Fruit fly (Drosophila melanogaster) whole organism, embryonic: Measurements from ENCODE around the gene Moe.

ENCODE experiments used
- Ada2b ChIP-seq: fragments of 200-800 bp; sonication (Bioruptor generic); IDR thresholded peaks from 2 replicates; pipeline ENCODE4 v1.3.6; 2022; ENCODE audit warnings: missing biosample characterization, missing genetic modification characterization
- Aef1 ChIP-seq: fragments of 200-800 bp; sonication (Bioruptor generic); IDR thresholded peaks from 3 replicates; pipeline ENCODE4 v1.3.6; 2022; ENCODE audit warnings: missing biosample characterization, missing genetic modification characterization
- Asciz ChIP-seq: fragments of 200-800 bp; sonication (Bioruptor generic); optimal IDR thresholded peaks from 2 replicates; lab custom pipeline; 2017; ENCODE audit warnings: missing biosample characterization, mild to moderate bottlenecking, missing genetic modification characterization, missing genetic modification reagents
- Awh ChIP-seq: fragments of 200-800 bp; sonication (Bioruptor generic); IDR thresholded peaks from 2 replicates; pipeline ENCODE4, ENCODE4 v1.3.6; 2022; ENCODE audit warnings: missing biosample characterization, missing genetic modification characterization
- CG11093 ChIP-seq: fragments of 200-800 bp; sonication (Bioruptor generic); IDR thresholded peaks from 3 replicates; pipeline ENCODE4 v1.3.6; 2022; ENCODE audit warnings: missing biosample characterization, missing genetic modification characterization
- CG1233 ChIP-seq: fragments of 200-800 bp; sonication (Bioruptor generic); optimal IDR thresholded peaks from 4 replicates; lab custom pipeline; 2018; ENCODE audit warnings: missing biosample characterization, mild to moderate bottlenecking, missing genetic modification characterization
- CG13424 ChIP-seq: fragments of 200-800 bp; sonication (Bioruptor generic); optimal IDR thresholded peaks from 2 replicates; lab custom pipeline; 2019; ENCODE audit warnings: missing biosample characterization, mild to moderate bottlenecking, missing genetic modification characterization, moderate library complexity
- CG13894 ChIP-seq: fragments of 200-800 bp; sonication (Bioruptor generic); optimal IDR thresholded peaks from 3 replicates; lab custom pipeline; 2018; ENCODE audit warnings: missing biosample characterization, mild to moderate bottlenecking, missing genetic modification characterization, moderate library complexity
- CG1529 ChIP-seq: fragments of 200-800 bp; sonication (Bioruptor generic); optimal IDR thresholded peaks from 3 replicates; lab custom pipeline; 2018; ENCODE audit warnings: missing biosample characterization, missing genetic modification characterization
- CG18619 ChIP-seq: fragments of 200-800 bp; sonication (Bioruptor generic); optimal IDR thresholded peaks from 3 replicates; lab custom pipeline; 2017; ENCODE audit warnings: missing biosample characterization, mild to moderate bottlenecking, missing genetic modification characterization
- CG2120 ChIP-seq: fragments of 200-800 bp; sonication (Bioruptor generic); optimal IDR thresholded peaks from 3 replicates; lab custom pipeline; 2016; ENCODE audit warnings: missing biosample characterization, missing genetic modification characterization
- CG2712 ChIP-seq: fragments of 200-800 bp; optimal IDR thresholded peaks from 3 replicates; lab custom pipeline; 2019; ENCODE audit warnings: missing biosample characterization, mild to moderate bottlenecking, missing genetic modification characterization, moderate library complexity
- CG31365 ChIP-seq: fragments of 200-800 bp; sonication (Bioruptor generic); optimal IDR thresholded peaks from 2 replicates; lab custom pipeline; 2018; ENCODE audit warnings: missing biosample characterization, mild to moderate bottlenecking, missing genetic modification characterization
- CG31388 ChIP-seq: fragments of 200-800 bp; sonication (Bioruptor generic); optimal IDR thresholded peaks from 2 replicates; lab custom pipeline; 2016; ENCODE audit warnings: missing biosample characterization, missing genetic modification characterization
- CG3407 ChIP-seq: fragments of 200-800 bp; sonication (Bioruptor generic); optimal IDR thresholded peaks from 2 replicates; lab custom pipeline; 2018; ENCODE audit warnings: missing biosample characterization, mild to moderate bottlenecking, missing genetic modification characterization
- CG4730 ChIP-seq: fragments of 200-800 bp; sonication (Bioruptor generic); IDR thresholded peaks from 2 replicates; pipeline ENCODE4 v1.3.6; 2022; ENCODE audit warnings: missing biosample characterization, missing genetic modification characterization
- CG7839 ChIP-seq: fragments of 200-800 bp; sonication (Bioruptor generic); optimal IDR thresholded peaks from 3 replicates; lab custom pipeline; 2018; ENCODE audit warnings: missing biosample characterization, mild to moderate bottlenecking, missing genetic modification characterization, moderate library complexity
- CG8281 ChIP-seq: fragments of 200-800 bp; sonication (Bioruptor generic); optimal IDR thresholded peaks from 2 replicates; lab custom pipeline; 2018; ENCODE audit warnings: missing biosample characterization, mild to moderate bottlenecking, missing genetic modification characterization, moderate library complexity
- CG8388 ChIP-seq: fragments of 200-800 bp; sonication (Bioruptor generic); optimal IDR thresholded peaks from 2 replicates; lab custom pipeline; 2019; ENCODE audit warnings: missing biosample characterization, mild to moderate bottlenecking, missing genetic modification characterization, moderate library complexity
- CG9215 ChIP-seq: fragments of 200-800 bp; sonication (Bioruptor generic); IDR thresholded peaks from 2 replicates; pipeline ENCODE4 v1.3.6; 2022; ENCODE audit warnings: missing biosample characterization, missing genetic modification characterization
- CoRest ChIP-seq: fragments of 200-800 bp; sonication (Bioruptor generic); optimal IDR thresholded peaks from 3 replicates; lab custom pipeline; 2018; ENCODE audit warnings: missing biosample characterization, mild to moderate bottlenecking, missing genetic modification characterization, moderate library complexity
- D19A ChIP-seq: fragments of 200-800 bp; optimal IDR thresholded peaks from 3 replicates; lab custom pipeline; 2019; ENCODE audit warnings: missing biosample characterization, mild to moderate bottlenecking, missing genetic modification characterization, moderate library complexity
- H15 ChIP-seq: fragments of 200-800 bp; sonication (Bioruptor generic); IDR thresholded peaks from 3 replicates; pipeline ENCODE4 v1.3.6; 2022; ENCODE audit warnings: missing biosample characterization, missing genetic modification characterization
- H2.0 ChIP-seq: fragments of 200-800 bp; sonication (Bioruptor generic); IDR thresholded peaks from 2 replicates; pipeline ENCODE4 v1.3.6; 2022; ENCODE audit warnings: missing biosample characterization, missing genetic modification characterization
- HLH3B ChIP-seq: fragments of 200-800 bp; sonication (Bioruptor generic); IDR thresholded peaks from 2 replicates; pipeline ENCODE4 v1.3.6; 2022; ENCODE audit warnings: missing biosample characterization, missing genetic modification characterization
- Hr51 ChIP-seq, 2 experiments: fragments of 200-800 bp; sonication (Bioruptor generic); optimal IDR thresholded peaks; 2 replicates in 1 of 2; 3 replicates in 1 of 2; lab custom pipeline; 2016 to 2018; ENCODE audit warnings: missing biosample characterization in 2 of 2, missing genetic modification characterization in 2 of 2, mild to moderate bottlenecking in 1 of 2, moderate library complexity in 1 of 2
- Lpt ChIP-seq: fragments of >200 bp; optimal IDR thresholded peaks from 2 replicates; lab custom pipeline; 2018; ENCODE audit warnings: missing biosample characterization, missing genetic modification characterization
- Max ChIP-seq: fragments of 200-800 bp; sonication (Bioruptor generic); optimal IDR thresholded peaks from 2 replicates; lab custom pipeline; 2016; ENCODE audit warnings: missing biosample characterization, mild to moderate bottlenecking, missing genetic modification characterization
- Oli ChIP-seq: fragments of 200-800 bp; sonication (Bioruptor generic); optimal IDR thresholded peaks from 2 replicates; lab custom pipeline; 2018; ENCODE audit warnings: missing biosample characterization, mild to moderate bottlenecking, missing genetic modification characterization, moderate library complexity
- PHDP ChIP-seq: fragments of 200-800 bp; sonication (Bioruptor generic); optimal IDR thresholded peaks from 3 replicates; lab custom pipeline; 2018; ENCODE audit warnings: missing biosample characterization, mild to moderate bottlenecking, missing genetic modification characterization, moderate library complexity
- TFAM ChIP-seq: fragments of 200-800 bp; sonication (Bioruptor generic); optimal IDR thresholded peaks from 2 replicates; lab custom pipeline; 2017; ENCODE audit warnings: missing biosample characterization, missing genetic modification characterization, inconsistent platforms
- bsh ChIP-seq, 2 experiments: fragments of 200-800 bp; sonication (Bioruptor generic); optimal IDR thresholded peaks; 2 replicates each; lab custom pipeline; 2017 to 2018; ENCODE audit warnings: mild to moderate bottlenecking in 2 of 2, missing biosample characterization in 2 of 2, missing genetic modification characterization in 2 of 2, moderate library complexity in 1 of 2
- dan ChIP-seq: fragments of 200-800 bp; sonication (Bioruptor generic); IDR thresholded peaks from 2 replicates; pipeline ENCODE4 v1.3.6; 2022; ENCODE audit warnings: missing biosample characterization, missing genetic modification characterization
- danr ChIP-seq: fragments of 200-800 bp; sonication (Bioruptor generic); IDR thresholded peaks from 2 replicates; pipeline ENCODE4 v1.3.6; 2022; ENCODE audit warnings: missing biosample characterization, missing genetic modification characterization
- dpn ChIP-seq, 2 experiments: fragments of 200-800 bp; sonication (Bioruptor generic); optimal IDR thresholded peaks; 3 replicates each; lab custom pipeline; 2016; ENCODE audit warnings: missing biosample characterization in 2 of 2, missing genetic modification characterization in 2 of 2
- gsb-n ChIP-seq: fragments of 200-800 bp; sonication (Bioruptor generic); optimal IDR thresholded peaks from 3 replicates; lab custom pipeline; 2018; ENCODE audit warnings: missing biosample characterization, mild to moderate bottlenecking, missing genetic modification characterization
- hkb ChIP-seq, 2 experiments: fragments of 200-800 bp in 1 of 2; fragments of >200 bp in 1 of 2; sonication (Bioruptor generic) in 1 of 2; IDR thresholded peaks in 1 of 2; optimal IDR thresholded peaks in 1 of 2; 2 replicates each; pipeline versions ENCODE4 v1.3.6 to Lab custom; 2017 to 2022; ENCODE audit warnings: missing biosample characterization in 1 of 2, missing genetic modification characterization in 1 of 2
- ind ChIP-seq: fragments of 200-800 bp; sonication (Bioruptor generic); optimal IDR thresholded peaks from 3 replicates; lab custom pipeline; 2016; ENCODE audit warnings: missing biosample characterization, missing genetic modification characterization
- jing ChIP-seq: fragments of 200-800 bp; sonication (Bioruptor generic); optimal IDR thresholded peaks from 2 replicates; lab custom pipeline; 2018; ENCODE audit warnings: missing biosample characterization, mild to moderate bottlenecking, missing genetic modification characterization
- kni ChIP-seq: fragments of 200-800 bp; sonication (Bioruptor generic); optimal IDR thresholded peaks from 3 replicates; lab custom pipeline; 2017; ENCODE audit warnings: mild to moderate bottlenecking, missing biosample characterization, missing genetic modification reagents, missing genetic modification characterization
- mld ChIP-seq: fragments of 200-800 bp; sonication (Bioruptor generic); IDR thresholded peaks from 3 replicates; pipeline ENCODE4 v1.3.6; 2022; ENCODE audit warnings: missing biosample characterization, missing genetic modification characterization; ENCODE audit not compliant: partially characterized antibody
- sens-2 ChIP-seq: fragments of 200-800 bp; sonication (Bioruptor generic); IDR thresholded peaks from 2 replicates; pipeline ENCODE4 v1.3.6; 2022; ENCODE audit warnings: missing biosample characterization, missing genetic modification characterization
- sisA ChIP-seq: fragments of 200-800 bp; sonication (Bioruptor generic); IDR thresholded peaks from 2 replicates; pipeline ENCODE4 v1.3.6; 2022; ENCODE audit warnings: missing biosample characterization, missing genetic modification characterization
- slbo ChIP-seq: fragments of 200-800 bp; sonication (Bioruptor generic); IDR thresholded peaks from 2 replicates; pipeline ENCODE4 v1.3.6; 2022; ENCODE audit warnings: missing biosample characterization, missing genetic modification characterization
- ssp ChIP-seq: fragments of 200-800 bp; sonication (Bioruptor generic); IDR thresholded peaks from 2 replicates; pipeline ENCODE4 v1.3.6; 2022; ENCODE audit warnings: missing biosample characterization, missing genetic modification characterization
- stc ChIP-seq: fragments of 200-800 bp; sonication (Bioruptor generic); IDR thresholded peaks from 2 replicates; pipeline ENCODE4 v1.3.6; 2022; ENCODE audit warnings: missing biosample characterization, missing genetic modification characterization
- tgo ChIP-seq: fragments of 200-800 bp; sonication (Bioruptor generic); IDR thresholded peaks from 3 replicates; pipeline ENCODE4 v1.3.6; 2022; ENCODE audit warnings: missing biosample characterization, missing genetic modification characterization
- tin ChIP-seq: fragments of 200-800 bp; sonication (Bioruptor generic); optimal IDR thresholded peaks from 3 replicates; lab custom pipeline; 2016; ENCODE audit warnings: missing biosample characterization, missing genetic modification characterization
- trem ChIP-seq: fragments of 200-800 bp; optimal IDR thresholded peaks from 3 replicates; lab custom pipeline; 2019; ENCODE audit warnings: missing biosample characterization, mild to moderate bottlenecking, missing genetic modification characterization, moderate library complexity
- unpg ChIP-seq: fragments of 200-800 bp; sonication (Bioruptor generic); optimal IDR thresholded peaks from 3 replicates; lab custom pipeline; 2018; ENCODE audit warnings: missing biosample characterization, mild to moderate bottlenecking, missing genetic modification characterization, moderate library complexity

The Moe gene

dm6 chrX:8837184-8837583 is 60.9 kb downstream of the Moe start (continued):
- TF ChIP-seq HLH3B (GFP tag; lab: Robert Waterston, UW) (peak; percentile 67), CG3407 (GFP tag; lab: Kevin White, UChicago) (peak; percentile 19), ind (GFP tag; lab: Kevin White, UChicago) (peak; percentile 15), CG8281 (tag; lab: Kevin White, UChicago) (no peak), H15 (GFP tag; lab: Robert Waterston, UW) (no peak), PHDP (tag; lab: Kevin White, UChicago) (peak; percentile 29), tin (GFP tag; lab: Kevin White, UChicago) (peak; percentile 35), CG9215 (GFP tag; lab: Robert Waterston, UW) (no peak), Aef1 (0 out of 3 replicates have a peak, but pooled peaks have one; percentile 28), CG1233 (GFP tag; lab: Kevin White, UChicago) (no peak), kni (GFP tag; lab: Kevin White, UChicago) (no peak), Hr51 (GFP tag; optimal IDR thresholded peaks at IDR 0.05; lab: Kevin White, UChicago) (peak in 1 of 2 experiments; percentile 41), Oli (tag; lab: Kevin White, UChicago) (peak; percentile 20), trem (tag; lab: Kevin White, UChicago) (no peak), Lpt (GFP tag; lab: Kevin White, UChicago) (no peak), CG31365 (tag; lab: Kevin White, UChicago) (no peak), bsh (GFP tag; optimal IDR thresholded peaks at IDR 0.05; lab: Kevin White, UChicago) (peak in 1 of 2 experiments; percentile 54), jing (GFP tag; lab: Kevin White, UChicago) (no peak), TFAM (GFP tag; lab: Kevin White, UChicago) (no peak), H2.0 (GFP tag; lab: Robert Waterston, UW) (0 out of 2 replicates have a peak, but pooled peaks have one; percentile 25), unpg (GFP tag; lab: Kevin White, UChicago) (peak; percentile 42), ssp (GFP tag; lab: Robert Waterston, UW) (peak; percentile 34; the same call in 1 of the 2 replicates), Ada2b (GFP tag; lab: Robert Waterston, UW) (peak; percentile 58; the same call in 1 of the 2 replicates), CG7839 (tag; lab: Kevin White, UChicago) (peak; percentile 39), Awh (GFP tag; lab: Robert Waterston, UW) (0 out of 2 replicates have a peak, but pooled peaks have one; percentile 47), stc (GFP tag; lab: Robert Waterston, UW) (no peak), Max (GFP tag; lab: Kevin White, UChicago) (peak; percentile 18), CG13424 (tag; lab: Kevin White, UChicago) (peak; percentile 54), CG31388 (GFP tag; lab: Kevin White, UChicago) (no peak), tgo (GFP tag; lab: Robert Waterston, UW) (peak; percentile 42; the same call in 1 of the 3 replicates), slbo (GFP tag; lab: Robert Waterston, UW) (peak; percentile 50; the same call in 1 of the 2 replicates), CG18619 (no peak), CG11093 (no peak), CoRest (tag; lab: Kevin White, UChicago) (peak; percentile 14), CG2120 (GFP tag; lab: Kevin White, UChicago) (no peak), Asciz (GFP tag; lab: Kevin White, UChicago) (peak; percentile 11), CG4730 (GFP tag; lab: Robert Waterston, UW) (0 out of 2 replicates have a peak, but pooled peaks have one; percentile 15), gsb-n (tag; lab: Kevin White, UChicago) (peak; percentile 43), dpn (GFP tag; optimal IDR thresholded peaks at IDR 0.05; lab: Kevin White, UChicago) (peak in 1 of 2 experiments; percentile 19), hkb (optimal IDR thresholded peaks at IDR 0.05; lab: Kevin White, UChicago) (no peak), hkb (GFP tag; IDR thresholded peaks at IDR 0.05; lab: Robert Waterston, UW) (peak; percentile 48), sisA (GFP tag; lab: Robert Waterston, UW) (peak; percentile 64), D19A (tag; lab: Kevin White, UChicago) (peak; percentile 23), danr (GFP tag; lab: Robert Waterston, UW) (no peak), CG13894 (tag; lab: Kevin White, UChicago) (no peak), sens-2 (GFP tag; lab: Robert Waterston, UW) (no peak), CG2712 (tag; lab: Kevin White, UChicago) (peak; percentile 38), CG1529 (GFP tag; lab: Kevin White, UChicago) (peak; percentile 19), dan (GFP tag; lab: Robert Waterston, UW) (no peak), CG8388 (peak; percentile 48), mld (GFP tag; lab: Robert Waterston, UW) (no peak)
